Fruit fly (Drosophila melanogaster) whole organism, embryonic: ENCODE measurements around the gene Dus1.

Experiments
- Antp ChIP-seq: fragments of 200-800 bp; sonication (Bioruptor generic); optimal IDR thresholded peaks from 3 replicates; lab custom pipeline; 2016; ENCODE audit warnings: missing biosample characterization, missing genetic modification characterization
- Awh ChIP-seq: fragments of 200-800 bp; sonication (Bioruptor generic); IDR thresholded peaks from 2 replicates; pipeline ENCODE4, ENCODE4 v1.3.6; 2022; ENCODE audit warnings: missing biosample characterization, missing genetic modification characterization
- Blimp-1 ChIP-seq: fragments of 200-800 bp; sonication (Bioruptor generic); optimal IDR thresholded peaks from 3 replicates; lab custom pipeline; 2018; ENCODE audit warnings: missing biosample characterization, missing genetic modification characterization, mild to moderate bottlenecking, moderate library complexity, missing genetic modification reagents
- BtbVII ChIP-seq: fragments of 200-800 bp; sonication (Bioruptor generic); optimal IDR thresholded peaks from 3 replicates; lab custom pipeline; 2017; ENCODE audit warnings: missing biosample characterization, mild to moderate bottlenecking, missing genetic modification characterization
- CG1024 ChIP-seq: fragments of 200-800 bp; sonication (Bioruptor generic); IDR thresholded peaks from 2 replicates; pipeline ENCODE4 v1.3.6; 2022; ENCODE audit warnings: missing biosample characterization, missing genetic modification characterization
- CG11247 ChIP-seq: fragments of 200-800 bp; sonication (Bioruptor generic); IDR thresholded peaks from 2 replicates; pipeline ENCODE4 v1.3.6; 2022; ENCODE audit warnings: missing biosample characterization, missing genetic modification characterization
- CG11398 ChIP-seq: fragments of 200-800 bp; sonication (Bioruptor generic); optimal IDR thresholded peaks from 2 replicates; lab custom pipeline; 2016; ENCODE audit warnings: missing biosample characterization, missing genetic modification characterization
- CG13894 ChIP-seq: fragments of 200-800 bp; sonication (Bioruptor generic); optimal IDR thresholded peaks from 3 replicates; lab custom pipeline; 2018; ENCODE audit warnings: missing biosample characterization, mild to moderate bottlenecking, missing genetic modification characterization, moderate library complexity
- CG15073 ChIP-seq: fragments of 200-800 bp; sonication (Bioruptor generic); optimal IDR thresholded peaks from 2 replicates; lab custom pipeline; 2016; ENCODE audit warnings: missing biosample characterization, missing genetic modification characterization
- CG17359 ChIP-seq: fragments of 200-800 bp; sonication (Bioruptor generic); optimal IDR thresholded peaks from 3 replicates; lab custom pipeline; 2018; ENCODE audit warnings: missing biosample characterization, mild to moderate bottlenecking, missing genetic modification characterization, moderate library complexity
- CG17802 ChIP-seq: fragments of 200-800 bp; sonication (Bioruptor generic); optimal IDR thresholded peaks from 2 replicates; lab custom pipeline; 2018; ENCODE audit warnings: missing biosample characterization, mild to moderate bottlenecking, missing genetic modification characterization, moderate library complexity
- CG2199 ChIP-seq: fragments of 200-800 bp; sonication (Bioruptor generic); IDR thresholded peaks from 3 replicates; pipeline ENCODE4 v1.3.6; 2022; ENCODE audit warnings: missing biosample characterization, missing genetic modification characterization
- CG2202 ChIP-seq: fragments of 200-800 bp; sonication (Bioruptor generic); optimal IDR thresholded peaks from 2 replicates; lab custom pipeline; 2018; ENCODE audit warnings: missing biosample characterization, mild to moderate bottlenecking, missing genetic modification characterization
- CG31388 ChIP-seq: fragments of 200-800 bp; sonication (Bioruptor generic); optimal IDR thresholded peaks from 2 replicates; lab custom pipeline; 2016; ENCODE audit warnings: missing biosample characterization, missing genetic modification characterization
- CG32767 ChIP-seq: fragments of 200-800 bp; sonication (Bioruptor generic); IDR thresholded peaks from 2 replicates; pipeline ENCODE4 v1.3.6; 2022; ENCODE audit warnings: missing biosample characterization, missing genetic modification characterization
- CG33557 ChIP-seq: fragments of 200-800 bp; sonication (Bioruptor generic); optimal IDR thresholded peaks from 2 replicates; lab custom pipeline; 2019; ENCODE audit warnings: missing biosample characterization, mild to moderate bottlenecking, missing genetic modification characterization, moderate library complexity
- CG3847 ChIP-seq: fragments of 200-800 bp; sonication (Bioruptor generic); IDR thresholded peaks from 2 replicates; pipeline ENCODE4 v1.3.6; 2022; ENCODE audit warnings: missing biosample characterization, missing genetic modification characterization
- CG42726 ChIP-seq: fragments of 200-800 bp; sonication (Bioruptor generic); IDR thresholded peaks from 2 replicates; pipeline ENCODE4 v1.3.6; 2022; ENCODE audit warnings: missing biosample characterization, missing genetic modification characterization; ENCODE audit not compliant: partially characterized antibody
- CG4404 ChIP-seq: fragments of 200-800 bp; sonication (Bioruptor generic); IDR thresholded peaks from 2 replicates; pipeline ENCODE4 v1.3.6; 2022; ENCODE audit warnings: missing biosample characterization, missing genetic modification characterization
- CG4854 ChIP-seq: fragments of 200-800 bp; sonication (Bioruptor generic); optimal IDR thresholded peaks from 2 replicates; lab custom pipeline; 2016; ENCODE audit warnings: missing biosample characterization, missing genetic modification characterization, inconsistent platforms
- CG5245 ChIP-seq: fragments of 200-800 bp; sonication (Bioruptor generic); optimal IDR thresholded peaks from 3 replicates; lab custom pipeline; 2016; ENCODE audit warnings: missing biosample characterization, missing genetic modification characterization
- CrebB ChIP-seq: fragments of 200-800 bp; sonication (Bioruptor generic); optimal IDR thresholded peaks from 3 replicates; lab custom pipeline; 2018; ENCODE audit warnings: missing biosample characterization, mild to moderate bottlenecking, missing genetic modification characterization
- Dad ChIP-seq: fragments of 200-800 bp; sonication (Bioruptor generic); optimal IDR thresholded peaks from 3 replicates; lab custom pipeline; 2016; ENCODE audit warnings: missing biosample characterization, missing genetic modification characterization
- Dll ChIP-seq: fragments of 200-800 bp; sonication (Bioruptor generic); IDR thresholded peaks from 4 replicates; pipeline ENCODE4 v1.3.6; 2022; ENCODE audit warnings: missing biosample characterization, missing genetic modification characterization; ENCODE audit not compliant: partially characterized antibody
- Drgx ChIP-seq: fragments of 200-800 bp; sonication (Bioruptor generic); IDR thresholded peaks from 2 replicates; pipeline ENCODE4 v1.3.6; 2022; ENCODE audit warnings: missing biosample characterization, missing genetic modification characterization
- Ets97D ChIP-seq: fragments of 200-800 bp; sonication (Bioruptor generic); optimal IDR thresholded peaks from 3 replicates; lab custom pipeline; 2016; ENCODE audit warnings: missing biosample characterization, missing genetic modification characterization
- HLH4C ChIP-seq: fragments of 200-800 bp; sonication (Bioruptor generic); IDR thresholded peaks from 3 replicates; pipeline ENCODE4 v1.3.6; 2022; ENCODE audit warnings: missing biosample characterization, missing genetic modification characterization; ENCODE audit not compliant: partially characterized antibody
- HLHmδ ChIP-seq: fragments of 200-800 bp; sonication (Bioruptor generic); optimal IDR thresholded peaks from 2 replicates; lab custom pipeline; 2018; ENCODE audit warnings: missing biosample characterization, mild to moderate bottlenecking, missing genetic modification characterization, moderate library complexity
- Hmx ChIP-seq: fragments of 200-800 bp; sonication (Bioruptor generic); optimal IDR thresholded peaks from 2 replicates; lab custom pipeline; 2016; ENCODE audit warnings: missing biosample characterization, missing genetic modification characterization
- Ravus ChIP-seq: fragments of 200-800 bp; sonication (Bioruptor generic); IDR thresholded peaks from 2 replicates; pipeline ENCODE4 v1.3.6; 2022; ENCODE audit warnings: missing biosample characterization, missing genetic modification characterization
- Sox100B ChIP-seq: fragments of 200-800 bp; sonication (Bioruptor generic); optimal IDR thresholded peaks from 3 replicates; lab custom pipeline; 2018; ENCODE audit warnings: missing biosample characterization, mild to moderate bottlenecking, missing genetic modification characterization
- Sry-δ ChIP-seq: fragments of 200-800 bp; sonication (Bioruptor generic); optimal IDR thresholded peaks from 2 replicates; lab custom pipeline; 2016; ENCODE audit warnings: missing biosample characterization, missing genetic modification characterization
- bowl ChIP-seq: fragments of 200-800 bp; sonication (Bioruptor generic); IDR thresholded peaks from 2 replicates; pipeline ENCODE4 v1.3.6; 2022; ENCODE audit warnings: missing biosample characterization, missing genetic modification characterization
- cad ChIP-seq: fragments of >200 bp; optimal IDR thresholded peaks from 2 replicates; lab custom pipeline; 2017; ENCODE audit warnings: missing biosample characterization, missing genetic modification characterization
- corto ChIP-seq: fragments of 200-800 bp; sonication (Bioruptor generic); optimal IDR thresholded peaks from 2 replicates; lab custom pipeline; 2016; ENCODE audit warnings: missing biosample characterization, mild to moderate bottlenecking, missing genetic modification characterization, moderate library complexity
- gce ChIP-seq: fragments of 200-800 bp; sonication (Bioruptor generic); IDR thresholded peaks from 3 replicates; pipeline ENCODE4 v1.3.6; 2022; ENCODE audit warnings: missing biosample characterization, missing genetic modification characterization
- hkb ChIP-seq, 2 experiments: fragments of 200-800 bp in 1 of 2; fragments of >200 bp in 1 of 2; sonication (Bioruptor generic) in 1 of 2; IDR thresholded peaks in 1 of 2; optimal IDR thresholded peaks in 1 of 2; 2 replicates each; pipeline versions ENCODE4 v1.3.6 to Lab custom; 2017 to 2022; ENCODE audit warnings: missing biosample characterization in 1 of 2, missing genetic modification characterization in 1 of 2
- kay ChIP-seq: fragments of 200-800 bp; sonication (Bioruptor generic); optimal IDR thresholded peaks from 2 replicates; lab custom pipeline; 2016; ENCODE audit warnings: missing biosample characterization, missing genetic modification characterization
- lov ChIP-seq, 2 experiments: fragments of 200-800 bp in 1 of 2; fragments of >200 bp in 1 of 2; sonication (Bioruptor generic) in 1 of 2; IDR thresholded peaks in 1 of 2; optimal IDR thresholded peaks in 1 of 2; 2 replicates in 1 of 2; 3 replicates in 1 of 2; pipeline versions ENCODE4 v1.3.6 to Lab custom; 2017 to 2022; ENCODE audit warnings: missing biosample characterization in 1 of 2, missing genetic modification characterization in 1 of 2
- maf-S ChIP-seq: fragments of 200-800 bp; sonication (Bioruptor generic); optimal IDR thresholded peaks from 2 replicates; lab custom pipeline; 2016; ENCODE audit warnings: missing biosample characterization, missing genetic modification characterization
- oc ChIP-seq: fragments of 200-800 bp; sonication (Bioruptor generic); optimal IDR thresholded peaks from 2 replicates; lab custom pipeline; 2018; ENCODE audit warnings: missing biosample characterization, mild to moderate bottlenecking, missing genetic modification characterization, moderate library complexity
- rib ChIP-seq: fragments of 200-800 bp; sonication (Bioruptor generic); IDR thresholded peaks from 2 replicates; pipeline ENCODE4 v1.3.6; 2022; ENCODE audit warnings: missing biosample characterization, missing genetic modification characterization
- sens ChIP-seq: fragments of 200-800 bp; sonication (Bioruptor generic); peaks from one replicate; lab custom pipeline; 2016; ENCODE audit warnings: missing biosample characterization, missing genetic modification characterization
- ssp ChIP-seq: fragments of 200-800 bp; sonication (Bioruptor generic); IDR thresholded peaks from 2 replicates; pipeline ENCODE4 v1.3.6; 2022; ENCODE audit warnings: missing biosample characterization, missing genetic modification characterization
- ttk ChIP-seq: fragments of 200-800 bp; sonication (Bioruptor generic); IDR thresholded peaks from 2 replicates; pipeline ENCODE4 v2.1.2; 2022; ENCODE audit warnings: missing biosample characterization, missing genetic modification characterization
- wdn ChIP-seq: fragments of 200-800 bp; sonication (Bioruptor generic); IDR thresholded peaks from 2 replicates; pipeline ENCODE4 v1.3.6; 2022; ENCODE audit warnings: missing biosample characterization, missing genetic modification characterization
- zf30C ChIP-seq: fragments of 200-800 bp; sonication (Bioruptor generic); optimal IDR thresholded peaks from 3 replicates; lab custom pipeline; 2018; ENCODE audit warnings: missing biosample characterization, mild to moderate bottlenecking, missing genetic modification characterization
- zfh1 ChIP-seq: fragments of 200-800 bp; sonication (Bioruptor generic); IDR thresholded peaks from 3 replicates; pipeline ENCODE4 v1.3.6; 2022; ENCODE audit warnings: missing biosample characterization, missing genetic modification characterization

Gene Dus1

dm6 chr2L:297480-298284, 26.1 kb upstream of the Dus1 start, which contains the start of gene Pi3K21B (continued):
- TF ChIP-seq wdn (GFP tag; lab: Robert Waterston, UW) (peak; percentile 83), CG15073 (GFP tag; lab: Kevin White, UChicago) (peak; percentile 67), CrebB (tag; lab: Kevin White, UChicago) (peak; percentile 66), HLHmδ (GFP tag; lab: Kevin White, UChicago) (peak; percentile 90), BtbVII (peak; percentile 73), corto (GFP tag; lab: Kevin White, UChicago) (peak; percentile 78), Sry-δ (GFP tag; lab: Kevin White, UChicago) (peak; percentile 62), CG17802 (tag; lab: Kevin White, UChicago) (peak; percentile 68), Ravus (GFP tag; lab: Robert Waterston, UW) (peak; percentile 33), CG5245 (GFP tag; lab: Kevin White, UChicago) (peak; percentile 87), Blimp-1 (GFP tag; lab: Kevin White, UChicago) (peak; percentile 87), Sox100B (GFP tag; lab: Kevin White, UChicago) (peak; percentile 90), rib (GFP tag; lab: Robert Waterston, UW) (peak; percentile 51; the same call in 1 of the 2 replicates), zf30C (GFP tag; lab: Kevin White, UChicago) (peak; percentile 10), zfh1 (GFP tag; lab: Robert Waterston, UW) (peak; percentile 90), CG31388 (GFP tag; lab: Kevin White, UChicago) (peak; percentile 82), Antp (peak; percentile 97), Ets97D (GFP tag; lab: Kevin White, UChicago) (peak; percentile 88), CG11247 (GFP tag; lab: Robert Waterston, UW) (peak; percentile 92), gce (GFP tag; lab: Robert Waterston, UW) (0 out of 3 replicates have a peak, but pooled peaks have one; percentile 63), oc (no peak), CG2199 (no peak), sens (GFP tag; lab: Kevin White, UChicago) (peak; percentile 96), bowl (GFP tag; lab: Robert Waterston, UW) (0 out of 2 replicates have a peak, but pooled peaks have one; percentile 32), ttk (GFP tag; lab: Robert Waterston, UW) (peak; percentile 84), CG42726 (GFP tag; lab: Robert Waterston, UW) (0 out of 2 replicates have a peak, but pooled peaks have one; percentile 39), Hmx (GFP tag; lab: Kevin White, UChicago) (peak; percentile 58), CG13894 (tag; lab: Kevin White, UChicago) (peak; percentile 89), CG3847 (GFP tag; lab: Robert Waterston, UW) (peak; percentile 93), CG2202 (tag; lab: Kevin White, UChicago) (peak; percentile 62), Drgx (GFP tag; lab: Robert Waterston, UW) (peak; percentile 56), Dll (GFP tag; lab: Robert Waterston, UW) (peak; percentile 41; the same call in 2 of the 4 replicates), Awh (0 out of 2 replicates have a peak, but pooled peaks have one; percentile 51), CG4404 (GFP tag; lab: Robert Waterston, UW) (peak; percentile 77), CG11398 (GFP tag; lab: Kevin White, UChicago) (peak; percentile 76), Dad (GFP tag; lab: Kevin White, UChicago) (peak; percentile 92), CG32767 (GFP tag; lab: Robert Waterston, UW) (peak; percentile 72; the same call in 1 of the 2 replicates), lov (optimal IDR thresholded peaks at IDR 0.05; lab: Kevin White, UChicago) (no peak), lov (GFP tag; IDR thresholded peaks at IDR 0.05; lab: Robert Waterston, UW) (0 out of 3 replicates have a peak, but pooled peaks have one; percentile 4), ssp (GFP tag; lab: Robert Waterston, UW) (peak; percentile 84), CG17359 (tag; lab: Kevin White, UChicago) (peak; percentile 87), CG33557 (GFP tag; lab: Kevin White, UChicago) (peak; percentile 86), hkb (optimal IDR thresholded peaks at IDR 0.05; lab: Kevin White, UChicago) (peak; percentile 40), hkb (GFP tag; IDR thresholded peaks at IDR 0.05; lab: Robert Waterston, UW) (peak; percentile 82), maf-S (GFP tag; lab: Kevin White, UChicago) (peak; percentile 89), cad (GFP tag; lab: Kevin White, UChicago) (no peak), CG1024 (GFP tag; lab: Robert Waterston, UW) (no peak; the same call in none of the 2 replicates), HLH4C (GFP tag; lab: Robert Waterston, UW) (no peak), kay (GFP tag; lab: Kevin White, UChicago) (peak; percentile 91), CG4854 (peak; percentile 81)
